Worm (Caenorhabditis elegans) whole organism, L1 larva: Measurements from ENCODE around the gene mpst-7.

ENCODE experiments used
- irx-1 ChIP-seq: sonication (generic microtip); optimal IDR thresholded peaks from 2 replicates; lab custom pipeline; 2016; ENCODE audit warnings: missing genetic modification characterization, missing compliant biosample characterization
- lir-3 ChIP-seq: sonication (generic microtip); optimal IDR thresholded peaks from 2 replicates; lab custom pipeline; 2016; ENCODE audit warnings: mild to moderate bottlenecking, missing genetic modification characterization, moderate library complexity, missing compliant biosample characterization; ENCODE audit not compliant: poor library complexity
- lsy-2 ChIP-seq, 2 experiments: fragments of 150-350 bp; optimal IDR thresholded peaks; 2 replicates each; lab custom pipeline; 2014; ENCODE audit warnings: missing biosample characterization in 2 of 2, missing genetic modification characterization in 2 of 2
- nhr-12 ChIP-seq: sonication (generic microtip); optimal IDR thresholded peaks from 2 replicates; lab custom pipeline; 2017; ENCODE audit warnings: missing biosample characterization, missing genetic modification characterization
- unc-130 ChIP-seq: fragments of 150-350 bp; optimal IDR thresholded peaks from 2 replicates; lab custom pipeline; 2017; ENCODE audit warnings: missing biosample characterization, missing genetic modification characterization, inconsistent platforms

- TF ChIP-seq nhr-12 (no peak), lir-3 (tag; lab: Kevin White, UChicago) (no peak), irx-1 (tag; lab: Kevin White, UChicago) (no peak), lsy-2 (tag; optimal IDR thresholded peaks at IDR 0.05; lab: Kevin White, UChicago) (no peak), unc-130 (tag; lab: Kevin White, UChicago) (no peak)
Observed at ce11 chrV:12937098-12937497, 23.8 kb downstream of the mpst-7 start, which contains the start of gene T16G1.6.
